Worm (Caenorhabditis elegans) whole organism, L3 larva: ENCODE data around the gene C18D11.1.

Source experiments
- aly-2 ChIP-seq: fragments of 150-350 bp; optimal IDR thresholded peaks from 2 replicates; lab custom pipeline; 2014; ENCODE audit warnings: missing biosample characterization, missing genetic modification characterization
- egl-5 ChIP-seq: fragments of 150-350 bp; optimal IDR thresholded peaks from 2 replicates; lab custom pipeline; 2017; ENCODE audit warnings: missing biosample characterization, missing genetic modification reagents, missing genetic modification characterization, inconsistent platforms
- elt-3 ChIP-seq, 3 experiments: fragments of 150-350 bp in 1 of 3; sonication (generic microtip) in 2 of 3; optimal IDR thresholded peaks; 2 replicates in 2 of 3; 4 replicates in 1 of 3; lab custom pipeline; 2014 to 2017; ENCODE audit warnings: missing biosample characterization in 3 of 3, missing genetic modification characterization in 3 of 3
- lin-39 ChIP-seq: fragments of 150-350 bp; optimal IDR thresholded peaks from 2 replicates; lab custom pipeline; 2018; ENCODE audit warnings: missing biosample characterization, missing genetic modification reagents, missing genetic modification characterization
- nhr-11 ChIP-seq: fragments of 150-350 bp; optimal IDR thresholded peaks from 2 replicates; lab custom pipeline; 2014; ENCODE audit warnings: missing biosample characterization, missing genetic modification characterization
- nhr-237 ChIP-seq: fragments of 150-350 bp; optimal IDR thresholded peaks from 2 replicates; lab custom pipeline; 2014; ENCODE audit warnings: missing biosample characterization, missing genetic modification characterization
- nhr-25 ChIP-seq: sonication (generic microtip); optimal IDR thresholded peaks from 2 replicates; lab custom pipeline; 2017; ENCODE audit warnings: missing biosample characterization, missing genetic modification characterization
- nhr-76 ChIP-seq: fragments of 150-350 bp; sonication (generic microtip); optimal IDR thresholded peaks from 5 replicates; lab custom pipeline; 2014; ENCODE audit warnings: missing biosample characterization, missing genetic modification characterization
- skn-1 ChIP-seq: fragments of 150-350 bp; optimal IDR thresholded peaks from 2 replicates; lab custom pipeline; 2014; ENCODE audit warnings: missing biosample characterization, missing genetic modification characterization
- unc-62 ChIP-seq: fragments of 150-350 bp; sonication (generic microtip); optimal IDR thresholded peaks from 4 replicates; lab custom pipeline; 2014; ENCODE audit warnings: missing biosample characterization, missing genetic modification reagents, missing genetic modification characterization
- zag-1 ChIP-seq: fragments of 150-350 bp; optimal IDR thresholded peaks from 2 replicates; lab custom pipeline; 2014; ENCODE audit warnings: missing biosample characterization, missing genetic modification characterization
- ztf-11 ChIP-seq: fragments of 150-350 bp; optimal IDR thresholded peaks from 2 replicates; lab custom pipeline; 2014; ENCODE audit warnings: missing biosample characterization, missing genetic modification characterization

ce11 chrIII:11836054-11836453 lies 19.7 kb downstream of the C18D11.1 start:
- TF ChIP-seq ztf-11 (tag; lab: Kevin White, UChicago) (no peak), egl-5 (tag; lab: Kevin White, UChicago) (peak; percentile 13), nhr-11 (tag; lab: Kevin White, UChicago) (no peak), aly-2 (tag; lab: Kevin White, UChicago) (no peak), nhr-25 (tag; lab: Kevin White, UChicago) (no peak), nhr-237 (no peak), nhr-76 (tag; lab: Kevin White, UChicago) (no peak), unc-62 (GFP tag; lab: Kevin White, UChicago) (no peak), skn-1 (tag; lab: Kevin White, UChicago) (no peak), elt-3 (tag; optimal IDR thresholded peaks at IDR 0.05; lab: Kevin White, UChicago) (no peak), lin-39 (tag; lab: Kevin White, UChicago) (no peak), zag-1 (tag; lab: Kevin White, UChicago) (no peak)
